Worm (Caenorhabditis elegans): Measurements from ENCODE around the gene M01H9.5.

DNA sequence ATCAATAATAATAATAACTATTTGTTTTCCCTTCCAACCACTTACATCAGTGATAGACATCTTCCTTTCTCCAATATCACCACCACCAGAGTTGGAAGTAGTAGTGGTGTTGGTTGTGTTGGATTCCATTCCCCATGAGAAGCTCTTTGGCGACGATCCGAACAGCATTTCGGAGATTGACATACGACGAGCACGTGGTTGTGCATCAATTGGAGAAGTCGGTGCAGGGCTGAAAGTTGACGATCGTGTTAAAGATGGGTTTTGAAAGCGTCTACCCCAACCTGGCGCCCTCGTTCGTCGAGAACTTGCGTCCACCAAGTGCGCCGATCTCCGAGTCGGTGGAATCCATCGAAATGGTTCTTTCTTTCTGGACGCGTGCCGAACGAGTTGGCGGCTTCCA lies 3.8 kb downstream of the M01H9.5 start:
- TF ChIP-seq pha-4 (tag; optimal IDR thresholded peaks at IDR 0.05) (no peak), ceh-83 (GFP tag; optimal IDR thresholded peaks at IDR 0.05) (no peak), lsy-2 (tag; optimal IDR thresholded peaks at IDR 0.05) (no peak), elt-1 (tag; optimal IDR thresholded peaks at IDR 0.05; ENCODE audit: borderline replicate concordance, insufficient read depth) (no peak), elt-3 (tag; optimal IDR thresholded peaks at IDR 0.05) (no peak), sptf-1 (tag; optimal IDR thresholded peaks at IDR 0.05) (no peak), mls-2 (tag; optimal IDR thresholded peaks at IDR 0.05) (no peak), nhr-76 (tag; optimal IDR thresholded peaks at IDR 0.05) (no peak), nhr-12 (tag; optimal IDR thresholded peaks at IDR 0.05) (no peak)

Measured in whole organism, mixed stage, embryonic.